Worm (Caenorhabditis elegans): ENCODE results near the gene F14H12.6.

F14H12.6 gene

DNA sequence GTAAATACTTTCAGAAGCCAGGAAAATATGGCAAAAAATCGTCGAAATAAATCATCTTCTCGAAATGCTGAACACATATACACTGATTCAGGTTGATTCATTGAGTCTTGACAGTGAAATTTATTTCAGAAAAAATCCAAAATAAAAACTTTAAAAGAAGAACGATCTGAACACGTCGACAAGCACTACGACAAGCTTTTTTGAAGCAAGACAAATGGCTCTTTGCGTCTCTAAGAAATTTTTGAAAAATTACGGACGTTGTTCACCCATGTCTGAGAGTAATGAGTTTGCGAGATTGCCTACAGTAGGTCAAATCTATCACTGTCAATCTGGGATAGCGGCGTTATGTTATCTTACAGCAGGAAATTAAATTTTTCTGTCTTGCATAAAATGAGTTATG lies 19.4 kb upstream of the F14H12.6 start, which contains the start of gene R160.2:
Gene R160.2 (minus strand): TSS at position 101 of the 400 bp plus-strand sequence.
- TF ChIP-seq aptf-2 (GFP tag; conservative IDR thresholded peaks at IDR 0.05) (no peak), tbx-9 (tag; optimal IDR thresholded peaks at IDR 0.05; ENCODE audit: borderline replicate concordance) (no peak), rpc-1 (optimal IDR thresholded peaks at IDR 0.05) (no peak), rpc-1 (tag; optimal IDR thresholded peaks at IDR 0.05) (no peak), unc-130 (GFP tag; optimal IDR thresholded peaks at IDR 0.05) (no peak), sdz-38 (tag; optimal IDR thresholded peaks at IDR 0.05) (no peak), lsy-27 (tag; optimal IDR thresholded peaks at IDR 0.05; ENCODE audit: borderline replicate concordance, insufficient read depth) (no peak), K12H6.12 (tag; optimal IDR thresholded peaks at IDR 0.05) (no peak), nfya-2 (GFP tag; IDR thresholded peaks at IDR 0.05) (no peak), ztf-6 (GFP tag; IDR thresholded peaks at IDR 0.05) (no peak), ama-1 (optimal IDR thresholded peaks at IDR 0.05) (no peak), ama-1 (GFP tag; optimal IDR thresholded peaks at IDR 0.05) (no peak), F39B2.1 (GFP tag; IDR thresholded peaks at IDR 0.05) (no peak), F23B12.7 (tag; optimal IDR thresholded peaks at IDR 0.05; ENCODE audit: insufficient read depth) (no peak), mxl-1 (tag; optimal IDR thresholded peaks at IDR 0.05) (no peak), rec-8 (tag; optimal IDR thresholded peaks at IDR 0.05) (no peak), lin-40 (tag; optimal IDR thresholded peaks at IDR 0.05) (no peak), attf-3 (GFP tag; conservative IDR thresholded peaks at IDR 0.05) (no peak), nhr-90 (tag; optimal IDR thresholded peaks at IDR 0.05) (no peak), Y79H2A.3 (GFP tag; conservative IDR thresholded peaks at IDR 0.05) (no peak), F37B4.10 (GFP tag; IDR thresholded peaks at IDR 0.05) (no peak), mel-28 (tag; optimal IDR thresholded peaks at IDR 0.05; ENCODE audit: borderline replicate concordance) (no peak)

DNA sequence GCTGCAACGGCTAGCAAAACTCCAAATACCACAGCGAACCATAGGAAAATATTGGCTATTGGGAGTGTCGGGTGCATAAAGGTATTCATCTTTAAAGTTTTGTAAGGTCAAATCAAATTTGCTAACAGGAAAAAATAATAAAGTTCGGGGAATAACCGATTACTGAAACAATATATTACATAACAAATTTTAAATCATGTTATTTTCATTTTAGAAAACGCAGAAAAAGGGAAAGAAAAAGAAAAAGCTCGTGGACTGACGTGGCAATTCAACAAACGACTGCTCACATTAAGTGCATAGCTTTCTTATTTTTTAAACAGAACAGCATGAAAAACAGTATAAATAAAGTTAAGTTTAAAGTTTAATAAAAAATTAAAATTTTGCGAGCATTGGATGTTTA lies 15.8 kb upstream of the F14H12.6 start, which contains the start of gene R160.6:
Gene R160.6 (minus strand): TSS at position 101 of the 400 bp plus-strand sequence.
- no peak for TF ChIP-seq ztf-3 (GFP tag; optimal IDR thresholded peaks at IDR 0.05)
- no peak for TF ChIP-seq nfya-2 (GFP tag; IDR thresholded peaks at IDR 0.05)

DNA sequence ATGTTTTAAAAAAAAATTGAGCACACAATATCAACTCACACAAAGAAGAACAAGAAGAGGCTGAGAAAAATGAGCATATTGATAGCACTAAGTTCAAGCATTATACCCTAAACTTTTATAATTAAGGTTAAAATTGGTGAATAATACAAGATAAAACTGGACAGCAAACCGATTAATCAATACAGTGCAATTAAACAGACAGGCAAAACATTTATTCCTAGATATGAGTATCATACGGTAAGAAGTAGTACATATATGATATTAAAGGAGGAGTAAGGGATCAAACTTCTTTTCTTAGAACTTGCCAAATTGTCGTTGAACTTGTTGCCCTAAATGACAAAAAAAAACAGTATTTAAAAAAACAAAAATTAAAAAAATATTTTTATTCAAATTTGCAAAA lies 14.6 kb upstream of the F14H12.6 start, which contains the start of gene R160.14:
Gene R160.14 (minus strand): TSS at position 101 of the 400 bp plus-strand sequence.
- no peak for TF ChIP-seq K11D2.4 (GFP tag; IDR thresholded peaks at IDR 0.05)

DNA sequence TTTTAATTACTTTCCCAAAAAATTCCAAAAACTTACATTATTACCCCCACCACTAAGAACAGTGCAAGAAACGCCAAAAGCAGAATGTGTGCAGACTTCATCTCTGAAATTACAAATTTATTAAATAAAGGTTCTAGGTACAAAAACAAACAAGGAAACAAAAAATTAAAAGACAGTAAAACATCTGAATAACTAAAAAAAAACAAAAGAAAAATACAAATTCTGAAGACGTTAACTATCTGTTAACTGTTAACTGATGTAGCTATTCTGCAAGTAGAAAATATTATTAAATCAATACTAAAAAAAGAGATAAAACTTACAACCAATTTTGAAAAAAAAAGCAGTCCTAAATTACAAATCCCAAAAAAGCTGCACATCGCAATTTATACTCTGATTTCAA lies 14.0 kb upstream of the F14H12.6 start, which contains the start of gene R160.13:
Gene R160.13 (minus strand): TSS at position 101 of the 400 bp plus-strand sequence.
- TF ChIP-seq sptf-2 (GFP tag; optimal IDR thresholded peaks at IDR 0.05) (no peak), ekl-4 (GFP tag; IDR thresholded peaks at IDR 0.05) (no peak), nhr-179 (tag; optimal IDR thresholded peaks at IDR 0.05) (no peak), gei-17 (GFP tag; optimal IDR thresholded peaks at IDR 0.05) (no peak), akir-1 (GFP tag; optimal IDR thresholded peaks at IDR 0.05) (no peak), tbx-9 (tag; optimal IDR thresholded peaks at IDR 0.05; ENCODE audit: borderline replicate concordance) (no peak), Y79H2A.3 (GFP tag; conservative IDR thresholded peaks at IDR 0.05) (no peak), attf-6 (GFP tag; IDR thresholded peaks at IDR 0.05) (no peak), ccch-3 (GFP tag; optimal IDR thresholded peaks at IDR 0.05) (no peak), attf-3 (GFP tag; conservative IDR thresholded peaks at IDR 0.05) (no peak), hlh-12 (tag; optimal IDR thresholded peaks at IDR 0.05) (no peak), mcd-1 (GFP tag; IDR thresholded peaks at IDR 0.05) (no peak), tlf-1 (GFP tag; optimal IDR thresholded peaks at IDR 0.05) (no peak), hrde-1 (tag; optimal IDR thresholded peaks at IDR 0.05; ENCODE audit: borderline replicate concordance) (no peak), rpc-1 (optimal IDR thresholded peaks at IDR 0.05) (no peak), rpc-1 (tag; optimal IDR thresholded peaks at IDR 0.05) (no peak), C17E4.6 (GFP tag; IDR thresholded peaks at IDR 0.05) (no peak), atf-7 (tag; optimal IDR thresholded peaks at IDR 0.05) (no peak), nfya-2 (GFP tag; IDR thresholded peaks at IDR 0.05) (no peak), cebp-2 (GFP tag; IDR thresholded peaks at IDR 0.05) (no peak), lir-1 (GFP tag; conservative IDR thresholded peaks at IDR 0.05) (no peak)
